Worm (Caenorhabditis elegans) whole organism, early embryonic: ENCODE measurements around the gene him-4.

Experiments
- B0310.2 ChIP-seq: sonication (generic microtip); optimal IDR thresholded peaks from 2 replicates; lab custom pipeline; 2016; ENCODE audit warnings: mild to moderate bottlenecking, missing genetic modification characterization, missing compliant biosample characterization
- F13C5.2 ChIP-seq: sonication (generic microtip); optimal IDR thresholded peaks from 2 replicates; lab custom pipeline; 2017; ENCODE audit warnings: mild to moderate bottlenecking, missing genetic modification characterization, inconsistent platforms, missing compliant biosample characterization
- aly-1 ChIP-seq: sonication (generic microtip); optimal IDR thresholded peaks from 2 replicates; lab custom pipeline; 2016; ENCODE audit warnings: missing genetic modification characterization, missing compliant biosample characterization
- ama-1 ChIP-seq: fragments of 150-350 bp; optimal IDR thresholded peaks from 2 replicates; lab custom pipeline; 2014
- ceh-13 ChIP-seq: fragments of 200-800 bp; sonication (Bioruptor generic); optimal IDR thresholded peaks from 2 replicates; lab custom pipeline; 2018; ENCODE audit warnings: mild to moderate bottlenecking, missing genetic modification characterization, missing compliant biosample characterization
- ceh-36 ChIP-seq: sonication (generic microtip); optimal IDR thresholded peaks from 2 replicates; lab custom pipeline; 2016; ENCODE audit warnings: missing genetic modification characterization, inconsistent platforms, missing compliant biosample characterization
- ets-7 ChIP-seq: sonication (generic microtip); optimal IDR thresholded peaks from 2 replicates; lab custom pipeline; 2016; ENCODE audit warnings: missing genotype, missing genetic modification characterization, missing compliant biosample characterization
- flt-1 ChIP-seq: fragments of 200-800 bp; sonication (Bioruptor generic); IDR thresholded peaks from 2 replicates; pipeline ENCODE4 v1.3.6; 2022; ENCODE audit warnings: missing genetic modification characterization, missing compliant biosample characterization
- hmbx-1 ChIP-seq: sonication (generic microtip); optimal IDR thresholded peaks from 2 replicates; lab custom pipeline; 2016; ENCODE audit warnings: mild to moderate bottlenecking, missing genetic modification characterization, missing compliant biosample characterization
- hmg-4 ChIP-seq: fragments of 200-800 bp; sonication (Bioruptor generic); optimal IDR thresholded peaks from 2 replicates; lab custom pipeline; 2018; ENCODE audit warnings: mild to moderate bottlenecking, missing genetic modification characterization, missing compliant biosample characterization
- hnd-1 ChIP-seq: sonication (generic microtip); optimal IDR thresholded peaks from 2 replicates; lab custom pipeline; 2016; ENCODE audit warnings: missing genetic modification characterization, missing compliant biosample characterization
- pes-1 ChIP-seq: fragments of 200-800 bp; sonication (Bioruptor generic); IDR thresholded peaks from 2 replicates; pipeline ENCODE4 v1.3.6; 2022; ENCODE audit warnings: missing genetic modification reagents, missing genetic modification characterization, missing compliant biosample characterization
- scrt-1 ChIP-seq: fragments of 200-800 bp; sonication (Bioruptor generic); IDR thresholded peaks from 2 replicates; pipeline ENCODE4 v1.3.6; 2022; ENCODE audit warnings: missing genetic modification characterization, missing compliant biosample characterization
- sea-1 ChIP-seq: fragments of 200-800 bp; sonication (Bioruptor generic); conservative IDR thresholded peaks from 2 replicates; pipeline ENCODE4 v1.3.6; 2022; ENCODE audit warnings: missing genetic modification characterization, missing compliant biosample characterization
- tbx-11 ChIP-seq: fragments of 200-800 bp; sonication (Bioruptor generic); IDR thresholded peaks from 2 replicates; pipeline ENCODE4 v1.3.6; 2022; ENCODE audit warnings: missing genetic modification characterization, missing compliant biosample characterization
- tbx-37 ChIP-seq: fragments of 200-800 bp; sonication (Bioruptor generic); conservative IDR thresholded peaks from 2 replicates; pipeline ENCODE4 v1.3.6; 2022; ENCODE audit warnings: missing genetic modification reagents, missing genetic modification characterization, missing compliant biosample characterization
- tra-4 ChIP-seq: sonication (generic microtip); optimal IDR thresholded peaks from 2 replicates; lab custom pipeline; 2017; ENCODE audit warnings: missing genetic modification characterization, missing compliant biosample characterization

The him-4 gene

DNA sequence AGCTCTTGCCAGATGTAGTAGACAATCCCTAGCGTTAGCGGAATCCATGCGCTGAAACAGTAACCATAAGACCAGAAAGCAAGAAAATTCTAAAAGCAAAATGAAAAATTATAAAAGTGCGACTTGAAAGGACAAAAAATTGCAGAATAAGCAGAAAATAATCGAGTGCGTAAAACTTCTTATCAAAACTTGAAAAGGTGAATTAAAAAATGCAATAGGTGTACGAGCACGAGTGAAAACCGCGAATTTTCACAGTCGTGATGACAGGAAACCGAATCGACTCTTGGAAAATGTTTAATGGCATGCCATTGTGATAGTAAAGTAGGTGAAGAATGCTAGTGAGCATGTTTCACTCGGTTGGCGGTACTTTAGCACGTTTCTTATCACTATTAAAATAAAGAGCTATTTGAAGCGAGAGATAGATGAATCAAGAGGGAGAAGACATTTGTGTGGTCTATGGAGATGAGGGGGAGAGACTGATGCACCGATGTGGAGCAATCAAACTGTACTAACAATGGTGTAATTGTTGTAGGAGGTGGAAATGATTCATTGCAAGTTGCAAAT, 37.2 kb upstream of the him-4 start, which contains the start of gene ifp-1:
TSS of gene ifp-1 (minus strand) at position 51 of the 564 bp plus-strand sequence.
- TF ChIP-seq F13C5.2 (no peak), B0310.2 (tag; lab: Kevin White, UChicago) (no peak), ceh-13 (GFP tag; lab: Kevin White, UChicago) (no peak), hnd-1 (tag; lab: Kevin White, UChicago) (no peak), tbx-37 (GFP tag; lab: Robert Waterston, UW) (no peak), hmbx-1 (no peak), ama-1 (lab: Kevin White, UChicago) (no peak), scrt-1 (GFP tag; lab: Robert Waterston, UW) (no peak)

DNA sequence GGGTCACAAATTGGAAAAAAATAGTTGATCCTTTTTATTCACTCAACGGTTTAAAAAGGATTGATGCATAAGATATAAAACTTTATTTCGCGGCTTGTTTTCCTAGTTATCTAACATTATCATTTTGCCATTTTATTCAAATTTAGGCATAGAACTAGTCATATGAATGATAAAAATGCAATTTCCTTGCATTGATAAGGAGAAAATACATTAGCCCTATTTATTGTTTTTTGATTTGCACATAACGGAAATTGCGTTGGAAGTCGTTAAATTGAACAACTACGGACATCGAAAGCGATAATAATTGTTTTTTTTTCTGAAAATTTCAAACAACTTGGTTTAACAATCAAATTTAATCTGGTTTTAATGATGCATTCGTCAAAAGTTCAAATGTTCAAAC, 30.1 kb upstream of the him-4 start:
- TF ChIP-seq hmg-4 (no peak), flt-1 (no peak), ets-7 (tag; lab: Kevin White, UChicago) (no peak), aly-1 (tag; lab: Kevin White, UChicago) (no peak), ceh-36 (tag; lab: Kevin White, UChicago) (no peak), sea-1 (GFP tag; lab: Robert Waterston, UW) (no peak), hnd-1 (tag; lab: Kevin White, UChicago) (no peak), hmbx-1 (no peak), ama-1 (lab: Kevin White, UChicago) (no peak), scrt-1 (GFP tag; lab: Robert Waterston, UW) (no peak), pes-1 (GFP tag; lab: Robert Waterston, UW) (no peak), tra-4 (tag; lab: Kevin White, UChicago) (no peak)

ce11 chrX:9690445-9690844, 26.9 kb upstream of the him-4 start, which contains the start of gene npr-18:
Gene npr-18 (plus strand): TSS chrX:9690745.
- no peak for TF ChIP-seq ceh-13 (GFP tag; lab: Kevin White, UChicago)
- TF ChIP-seq flt-1: no peak
- no peak for TF ChIP-seq tbx-37 (GFP tag; lab: Robert Waterston, UW)
- TF ChIP-seq hnd-1 (tag; lab: Kevin White, UChicago): no peak
- no peak for TF ChIP-seq scrt-1 (GFP tag; lab: Robert Waterston, UW)
- no peak for TF ChIP-seq pes-1 (GFP tag; lab: Robert Waterston, UW)
- no peak for TF ChIP-seq hmbx-1

- TF ChIP-seq hmg-4: no peak
- no peak for TF ChIP-seq hnd-1 (tag; lab: Kevin White, UChicago)
- TF ChIP-seq ama-1 (lab: Kevin White, UChicago): no peak
- no peak for TF ChIP-seq tbx-37 (GFP tag; lab: Robert Waterston, UW)
- no peak for TF ChIP-seq F13C5.2
- TF ChIP-seq pes-1 (GFP tag; lab: Robert Waterston, UW): no peak
- TF ChIP-seq flt-1: no peak
Measured at ce11 chrX:9697655-9698054, 19.7 kb upstream of the him-4 start.

DNA sequence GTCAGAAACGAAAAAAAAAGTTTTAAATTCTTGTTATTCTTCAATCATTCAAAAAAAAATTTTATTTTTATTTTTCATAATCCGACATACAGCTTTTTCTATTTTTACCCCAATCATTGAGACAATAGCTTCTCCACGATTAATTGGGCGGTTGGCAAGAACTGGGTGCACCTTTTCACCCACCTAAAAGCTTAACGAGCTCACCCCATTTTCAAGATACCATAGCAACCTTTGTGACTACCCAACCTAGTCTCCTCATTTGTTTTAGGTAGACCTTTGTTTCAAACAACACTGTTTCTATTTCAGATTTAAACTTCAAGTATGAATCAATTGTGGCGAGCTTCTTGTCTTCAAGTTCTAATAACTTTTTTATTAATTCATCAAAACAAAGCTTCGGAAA, 19.0 kb upstream of the him-4 start, which contains the start of gene dyf-7:
TSS of gene dyf-7 (plus strand) at position 301 of the 400 bp plus-strand sequence.
- no peak for TF ChIP-seq scrt-1 (GFP tag; lab: Robert Waterston, UW)
- no peak for TF ChIP-seq ceh-13 (GFP tag; lab: Kevin White, UChicago)
- TF ChIP-seq tra-4 (tag; lab: Kevin White, UChicago): no peak
- no peak for TF ChIP-seq pes-1 (GFP tag; lab: Robert Waterston, UW)
- no peak for TF ChIP-seq ets-7 (tag; lab: Kevin White, UChicago)
- no peak for TF ChIP-seq ceh-36 (tag; lab: Kevin White, UChicago)
- no peak for TF ChIP-seq tbx-37 (GFP tag; lab: Robert Waterston, UW)
- TF ChIP-seq flt-1: no peak
- TF ChIP-seq F13C5.2: no peak
- TF ChIP-seq tbx-11 (GFP tag; lab: Robert Waterston, UW): no peak
- TF ChIP-seq hmg-4: no peak
- no peak for TF ChIP-seq ama-1 (lab: Kevin White, UChicago)
- no peak for TF ChIP-seq B0310.2 (tag; lab: Kevin White, UChicago)

DNA sequence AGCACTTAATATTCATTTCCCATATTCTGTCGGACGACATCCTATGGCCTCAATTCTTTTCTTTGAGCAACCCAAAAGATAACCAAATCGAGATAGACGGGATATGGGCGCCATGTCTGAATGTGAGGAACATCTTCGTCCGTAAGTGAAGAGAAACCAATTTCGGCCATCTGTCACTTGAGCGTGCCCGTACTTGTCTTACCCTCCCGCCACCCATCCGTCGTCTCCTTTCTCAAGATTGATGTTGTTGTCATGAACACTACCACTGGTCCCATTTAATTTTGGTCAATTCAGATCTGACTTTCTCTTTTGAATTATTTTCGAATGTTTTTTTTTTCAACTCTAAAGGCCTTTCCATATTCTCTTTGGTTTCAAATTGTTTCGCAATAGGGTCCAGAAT, 14.6 kb upstream of the him-4 start:
- TF ChIP-seq hnd-1 (tag; lab: Kevin White, UChicago) (no peak), sea-1 (GFP tag; lab: Robert Waterston, UW) (no peak), tra-4 (tag; lab: Kevin White, UChicago) (no peak), pes-1 (GFP tag; lab: Robert Waterston, UW) (no peak), hmg-4 (no peak), B0310.2 (tag; lab: Kevin White, UChicago) (no peak), ceh-36 (tag; lab: Kevin White, UChicago) (no peak), ama-1 (lab: Kevin White, UChicago) (no peak), hmbx-1 (no peak), tbx-11 (GFP tag; lab: Robert Waterston, UW) (no peak), scrt-1 (GFP tag; lab: Robert Waterston, UW) (no peak)

DNA sequence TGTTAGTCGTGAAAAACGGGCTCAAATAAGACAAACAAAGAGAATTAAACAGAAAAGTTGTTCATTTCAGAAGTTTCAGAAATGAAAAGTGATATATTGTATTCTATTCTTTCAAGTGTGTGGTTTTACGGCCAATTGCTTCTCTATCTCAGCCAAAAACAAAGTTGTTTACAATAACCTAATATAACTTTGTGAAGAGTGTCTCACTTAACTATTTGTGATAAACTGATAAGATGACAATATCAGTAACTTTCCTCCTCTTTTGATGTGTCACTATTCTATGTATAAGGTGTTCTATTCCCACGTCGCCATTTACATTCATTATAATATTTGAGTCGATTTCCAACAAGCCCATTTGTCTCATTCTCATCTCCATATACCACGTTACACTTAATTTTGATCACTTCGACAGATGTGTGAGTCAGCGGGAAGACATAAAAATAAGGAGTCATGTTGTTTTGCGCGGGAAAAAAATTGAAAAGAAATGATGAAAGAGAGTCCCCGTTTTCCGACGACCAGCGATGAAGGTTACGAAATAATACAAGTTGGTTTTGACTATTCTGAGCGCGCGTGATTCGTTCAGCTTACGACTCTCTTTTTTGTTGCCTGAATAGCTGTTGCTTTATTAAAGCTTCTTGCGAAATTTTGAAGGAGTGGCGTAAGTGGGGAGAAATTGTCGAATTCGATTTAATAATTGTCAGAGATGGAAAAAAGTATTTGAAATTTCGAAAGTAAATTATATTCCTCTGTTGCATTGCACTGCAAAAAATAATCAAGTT, 11.9 kb upstream of the him-4 start:
- TF ChIP-seq sea-1 (GFP tag; lab: Robert Waterston, UW) (no peak), flt-1 (no peak), F13C5.2 (no peak), ets-7 (tag; lab: Kevin White, UChicago) (no peak)

DNA sequence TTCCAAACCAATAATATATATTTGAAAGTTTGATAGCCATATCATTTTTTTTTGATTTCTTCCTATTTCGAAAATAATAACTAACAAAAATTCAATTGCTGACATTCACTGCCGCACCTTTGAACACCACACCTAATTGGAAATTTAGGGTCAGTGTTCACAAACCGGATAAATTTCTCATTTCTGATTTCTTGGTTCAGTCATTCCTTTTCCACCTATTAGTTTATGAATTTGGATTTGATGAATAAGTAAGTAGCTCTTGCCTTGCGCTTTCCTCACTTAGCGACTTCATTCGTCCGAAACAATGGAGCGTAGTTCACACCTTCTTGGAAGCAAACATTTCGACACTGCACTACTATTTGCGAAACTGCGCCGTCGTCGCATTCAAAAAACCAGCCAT, 11.3 kb upstream of the him-4 start, which contains the start of gene F15G9.1:
TSS of gene F15G9.1 (plus strand) at position 301 of the 400 bp plus-strand sequence.
- TF ChIP-seq scrt-1 (GFP tag; lab: Robert Waterston, UW) (no peak), B0310.2 (tag; lab: Kevin White, UChicago) (no peak), F13C5.2 (no peak), ceh-13 (GFP tag; lab: Kevin White, UChicago) (no peak), tra-4 (tag; lab: Kevin White, UChicago) (no peak), ceh-36 (tag; lab: Kevin White, UChicago) (no peak), pes-1 (GFP tag; lab: Robert Waterston, UW) (no peak), aly-1 (tag; lab: Kevin White, UChicago) (no peak), ets-7 (tag; lab: Kevin White, UChicago) (no peak), hmg-4 (no peak), hnd-1 (tag; lab: Kevin White, UChicago) (no peak), tbx-11 (GFP tag; lab: Robert Waterston, UW) (no peak), sea-1 (GFP tag; lab: Robert Waterston, UW) (no peak), tbx-37 (GFP tag; lab: Robert Waterston, UW) (no peak), hmbx-1 (no peak), ama-1 (lab: Kevin White, UChicago) (no peak), flt-1 (no peak)
